Worm (Caenorhabditis elegans) whole organism, L3 larva: ENCODE measurements around the gene C25D7.5.

Source experiments
- ama-1 ChIP-seq: fragments of 150-350 bp; optimal IDR thresholded peaks from 2 replicates; lab custom pipeline; 2018
- ceh-28 ChIP-seq: fragments of 150-350 bp; optimal IDR thresholded peaks from 2 replicates; lab custom pipeline; 2014; ENCODE audit warnings: missing biosample characterization, missing genetic modification reagents, missing genetic modification characterization
- lin-15B ChIP-seq: fragments of 150-350 bp; optimal IDR thresholded peaks from 2 replicates; lab custom pipeline; 2014; ENCODE audit warnings: missing biosample characterization, missing genetic modification characterization
- mml-1 ChIP-seq: fragments of 150-350 bp; sonication (generic microtip); optimal IDR thresholded peaks from 3 replicates; lab custom pipeline; 2014; ENCODE audit warnings: missing biosample characterization, missing genetic modification characterization
- nfya-1 ChIP-seq: sonication (generic microtip); optimal IDR thresholded peaks from 2 replicates; lab custom pipeline; 2017; ENCODE audit warnings: missing genetic modification characterization, mild to moderate bottlenecking, missing compliant biosample characterization, antibody characterized with exemption, moderate library complexity; ENCODE audit not compliant: insufficient read depth
- nhr-12 ChIP-seq: fragments of 150-350 bp; optimal IDR thresholded peaks from 2 replicates; lab custom pipeline; 2014; ENCODE audit warnings: missing biosample characterization, missing genetic modification characterization
- nhr-28 ChIP-seq: fragments of 150-350 bp; optimal IDR thresholded peaks from 2 replicates; lab custom pipeline; 2014; ENCODE audit warnings: missing biosample characterization, missing genetic modification characterization
- pqm-1 ChIP-seq: fragments of 150-350 bp; optimal IDR thresholded peaks from 2 replicates; lab custom pipeline; 2017; ENCODE audit warnings: missing biosample characterization, missing genetic modification characterization, inconsistent platforms
- snpc-4 ChIP-seq: fragments of 150-350 bp; optimal IDR thresholded peaks from 2 replicates; lab custom pipeline; 2014; ENCODE audit warnings: missing biosample characterization, missing genetic modification characterization
- unc-62 ChIP-seq: fragments of 150-350 bp; sonication (generic microtip); optimal IDR thresholded peaks from 4 replicates; lab custom pipeline; 2014; ENCODE audit warnings: missing biosample characterization, missing genetic modification reagents, missing genetic modification characterization
- ztf-11 ChIP-seq: fragments of 150-350 bp; optimal IDR thresholded peaks from 2 replicates; lab custom pipeline; 2014; ENCODE audit warnings: missing biosample characterization, missing genetic modification characterization

DNA sequence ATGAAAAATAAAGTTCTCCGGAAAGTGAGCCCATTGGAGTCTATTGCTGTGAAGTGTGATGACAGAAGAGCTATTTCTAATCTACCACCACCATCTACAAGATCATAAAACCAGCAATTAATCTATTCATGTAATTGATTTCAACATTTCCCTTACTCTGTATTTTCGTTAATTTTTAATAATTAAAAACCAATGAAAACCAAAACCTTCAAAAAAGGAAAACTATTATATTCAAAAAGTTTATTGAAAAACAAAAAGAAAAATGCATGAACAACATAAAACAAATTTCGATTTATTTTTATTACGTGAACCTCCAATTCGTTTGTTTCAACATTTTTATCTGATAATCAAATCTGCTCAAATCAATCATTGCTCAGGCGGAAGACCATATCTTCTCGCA is 47.0 kb downstream of the C25D7.5 start, which contains the start of gene C01G10.1:
- no peak for TF ChIP-seq ceh-28 (tag; lab: Kevin White, UChicago)
- TF ChIP-seq ama-1 (lab: Kevin White, UChicago): no peak
- TF ChIP-seq lin-15B (tag; lab: Kevin White, UChicago): no peak
- no peak for TF ChIP-seq unc-62
- no peak for TF ChIP-seq snpc-4 (tag; lab: Kevin White, UChicago)
- no peak for TF ChIP-seq nhr-28 (tag; lab: Kevin White, UChicago)
- TF ChIP-seq ztf-11 (tag; lab: Kevin White, UChicago): no peak
- no peak for TF ChIP-seq nfya-1
- TF ChIP-seq mml-1 (tag; lab: Kevin White, UChicago): no peak
- TF ChIP-seq nhr-12: no peak
- no peak for TF ChIP-seq pqm-1 (tag; lab: Kevin White, UChicago)
